Worm (Caenorhabditis elegans) whole organism, L2 larva: Measurements from ENCODE around the gene F28C6.10.

Source experiments
- C34F6.9 ChIP-seq: fragments of 150-350 bp; optimal IDR thresholded peaks from 2 replicates; lab custom pipeline; 2014; ENCODE audit warnings: missing biosample characterization, missing genetic modification characterization
- F13H6.1 ChIP-seq: sonication (generic microtip); optimal IDR thresholded peaks from 2 replicates; lab custom pipeline; 2016; ENCODE audit warnings: missing genetic modification characterization, missing compliant biosample characterization
- R02D3.7 ChIP-seq: fragments of 150-350 bp; optimal IDR thresholded peaks from 2 replicates; lab custom pipeline; 2014; ENCODE audit warnings: missing biosample characterization, missing genetic modification characterization
- Y55F3AM.14 ChIP-seq: fragments of 200-800 bp; sonication (Bioruptor generic); optimal IDR thresholded peaks from 2 replicates; lab custom pipeline; 2018; ENCODE audit warnings: mild to moderate bottlenecking, missing genetic modification characterization, missing compliant biosample characterization
- ZK546.5 ChIP-seq: sonication (generic microtip); optimal IDR thresholded peaks from 2 replicates; lab custom pipeline; 2017; ENCODE audit warnings: missing biosample characterization, missing genetic modification characterization
- alr-1 ChIP-seq: fragments of 150-350 bp; optimal IDR thresholded peaks from 2 replicates; lab custom pipeline; 2014; ENCODE audit warnings: missing biosample characterization, missing genetic modification characterization
- aly-2 ChIP-seq: fragments of 150-350 bp; optimal IDR thresholded peaks from 2 replicates; lab custom pipeline; 2014; ENCODE audit warnings: missing biosample characterization, missing genetic modification characterization
- ama-1 ChIP-seq: fragments of 150-350 bp; optimal IDR thresholded peaks from 2 replicates; lab custom pipeline; 2018; ENCODE audit warnings: inconsistent platforms
- blmp-1 ChIP-seq: sonication (generic microtip); optimal IDR thresholded peaks from 2 replicates; lab custom pipeline; 2017; ENCODE audit warnings: missing genetic modification characterization, mild to moderate bottlenecking, missing compliant biosample characterization, antibody characterized with exemption, moderate library complexity; ENCODE audit not compliant: insufficient read depth
- ceh-16 ChIP-seq: fragments of 150-350 bp; optimal IDR thresholded peaks from 2 replicates; lab custom pipeline; 2014; ENCODE audit warnings: missing biosample characterization, missing genetic modification characterization
- ceh-82 ChIP-seq: fragments of 150-350 bp; optimal IDR thresholded peaks from 2 replicates; lab custom pipeline; 2014; ENCODE audit warnings: missing biosample characterization, missing genetic modification characterization
- crh-2 ChIP-seq: sonication (generic microtip); optimal IDR thresholded peaks from 2 replicates; lab custom pipeline; 2017; ENCODE audit warnings: missing biosample characterization, missing genetic modification characterization
- dmd-4 ChIP-seq: sonication (generic microtip); optimal IDR thresholded peaks from 2 replicates; lab custom pipeline; 2017; ENCODE audit warnings: missing biosample characterization, missing genetic modification characterization
- egl-27 ChIP-seq: sonication (generic microtip); optimal IDR thresholded peaks from 3 replicates; lab custom pipeline; 2017; ENCODE audit warnings: missing biosample characterization, missing genetic modification reagents, missing genetic modification characterization
- elt-1 ChIP-seq: fragments of 150-350 bp; optimal IDR thresholded peaks from 2 replicates; lab custom pipeline; 2014; ENCODE audit warnings: missing biosample characterization, missing genetic modification characterization
- elt-3 ChIP-seq: sonication (generic microtip); optimal IDR thresholded peaks from 2 replicates; lab custom pipeline; 2017; ENCODE audit warnings: missing biosample characterization, missing genetic modification characterization
- fos-1 ChIP-seq: fragments of 150-350 bp; optimal IDR thresholded peaks from 2 replicates; lab custom pipeline; 2014; ENCODE audit warnings: missing biosample characterization, missing genetic modification characterization
- gmeb-1 ChIP-seq: fragments of 150-350 bp; optimal IDR thresholded peaks from 2 replicates; lab custom pipeline; 2014; ENCODE audit warnings: missing biosample characterization, missing genetic modification characterization
- lin-11 ChIP-seq: fragments of 150-350 bp; sonication (generic microtip); optimal IDR thresholded peaks from 2 replicates; lab custom pipeline; 2014; ENCODE audit warnings: missing biosample characterization, missing genetic modification characterization, inconsistent platforms, mixed read lengths
- lin-13 ChIP-seq: fragments of 150-350 bp; optimal IDR thresholded peaks from 2 replicates; lab custom pipeline; 2014; ENCODE audit warnings: missing biosample characterization, missing genetic modification reagents, missing genetic modification characterization
- lin-39 ChIP-seq: fragments of 150-350 bp; optimal IDR thresholded peaks from 2 replicates; lab custom pipeline; 2014; ENCODE audit warnings: missing biosample characterization, missing genetic modification reagents, missing genetic modification characterization
- lsy-2 ChIP-seq, 2 experiments: fragments of 150-350 bp in 1 of 2; sonication (generic microtip) in 1 of 2; optimal IDR thresholded peaks; 2 replicates each; lab custom pipeline; 2014 to 2017; ENCODE audit warnings: missing biosample characterization in 2 of 2, missing genetic modification characterization in 2 of 2
- mab-5 ChIP-seq: fragments of 150-350 bp; optimal IDR thresholded peaks from 2 replicates; lab custom pipeline; 2014; ENCODE audit warnings: missing biosample characterization, missing genetic modification characterization
- mbf-1 ChIP-seq: sonication (generic microtip); optimal IDR thresholded peaks from 2 replicates; lab custom pipeline; 2017; ENCODE audit warnings: missing biosample characterization, missing genetic modification characterization
- mdl-1 ChIP-seq, 2 experiments: fragments of 150-350 bp in 1 of 2; sonication (generic microtip) in 1 of 2; optimal IDR thresholded peaks; 2 replicates each; lab custom pipeline; 2017; ENCODE audit warnings: missing biosample characterization in 2 of 2, missing genetic modification characterization in 2 of 2
- nhr-10 ChIP-seq: sonication (generic microtip); optimal IDR thresholded peaks from 2 replicates; lab custom pipeline; 2017; ENCODE audit warnings: missing biosample characterization, missing genetic modification characterization
- nhr-11 ChIP-seq: fragments of 150-350 bp; optimal IDR thresholded peaks from 2 replicates; lab custom pipeline; 2014; ENCODE audit warnings: missing biosample characterization, missing genetic modification characterization
- nhr-12 ChIP-seq: fragments of 150-350 bp; optimal IDR thresholded peaks from 2 replicates; lab custom pipeline; 2014; ENCODE audit warnings: missing biosample characterization, missing genetic modification characterization
- nhr-129 ChIP-seq: fragments of 150-350 bp; optimal IDR thresholded peaks from 2 replicates; lab custom pipeline; 2014; ENCODE audit warnings: missing biosample characterization, missing genetic modification characterization
- nhr-21 ChIP-seq: fragments of 150-350 bp; optimal IDR thresholded peaks from 2 replicates; lab custom pipeline; 2014; ENCODE audit warnings: missing biosample characterization, missing genetic modification characterization
- nhr-23 ChIP-seq: fragments of 150-350 bp; optimal IDR thresholded peaks from 2 replicates; lab custom pipeline; 2014; ENCODE audit warnings: missing biosample characterization, missing genetic modification reagents, missing genetic modification characterization
- nhr-237 ChIP-seq: fragments of 150-350 bp; optimal IDR thresholded peaks from 2 replicates; lab custom pipeline; 2014; ENCODE audit warnings: missing biosample characterization, missing genetic modification characterization
- nhr-25 ChIP-seq: fragments of 150-350 bp; sonication (generic microtip); optimal IDR thresholded peaks from 3 replicates; lab custom pipeline; 2014; ENCODE audit warnings: missing biosample characterization, missing genetic modification characterization
- nhr-6 ChIP-seq: fragments of 150-350 bp; optimal IDR thresholded peaks from 2 replicates; lab custom pipeline; 2014; ENCODE audit warnings: missing biosample characterization, missing genetic modification characterization
- nhr-77 ChIP-seq: fragments of 150-350 bp; optimal IDR thresholded peaks from 2 replicates; lab custom pipeline; 2014; ENCODE audit warnings: missing biosample characterization, missing genetic modification characterization
- peb-1 ChIP-seq: fragments of 150-350 bp; optimal IDR thresholded peaks from 2 replicates; lab custom pipeline; 2014; ENCODE audit warnings: missing biosample characterization, missing genetic modification characterization
- sem-4 ChIP-seq: fragments of 150-350 bp; optimal IDR thresholded peaks from 2 replicates; lab custom pipeline; 2014; ENCODE audit warnings: missing biosample characterization, missing genetic modification reagents, missing genetic modification characterization
- skn-1 ChIP-seq: sonication (generic microtip); optimal IDR thresholded peaks from 2 replicates; lab custom pipeline; 2017; ENCODE audit warnings: missing biosample characterization, missing genetic modification characterization
- sma-3 ChIP-seq: sonication (generic microtip); optimal IDR thresholded peaks from 2 replicates; lab custom pipeline; 2016; ENCODE audit warnings: missing genetic modification reagents, missing genetic modification characterization, missing compliant biosample characterization
- sma-9 ChIP-seq, 2 experiments: fragments of 150-350 bp in 1 of 2; sonication (generic microtip) in 1 of 2; optimal IDR thresholded peaks; 2 replicates each; lab custom pipeline; 2014 to 2016; ENCODE audit warnings: missing genetic modification characterization in 2 of 2, mild to moderate bottlenecking in 1 of 2, missing biosample characterization in 1 of 2, missing compliant biosample characterization in 1 of 2, missing genetic modification reagents in 1 of 2, moderate library complexity in 1 of 2
- snpc-4 ChIP-seq: fragments of 150-350 bp; optimal IDR thresholded peaks from 2 replicates; lab custom pipeline; 2014; ENCODE audit warnings: missing biosample characterization, missing genetic modification characterization
- unc-39 ChIP-seq: fragments of 150-350 bp; optimal IDR thresholded peaks from 2 replicates; lab custom pipeline; 2014; ENCODE audit warnings: missing biosample characterization, missing genetic modification characterization
- unc-55 ChIP-seq: fragments of 150-350 bp; sonication (generic microtip); optimal IDR thresholded peaks from 3 replicates; lab custom pipeline; 2014; ENCODE audit warnings: missing biosample characterization, missing genetic modification reagents, missing genetic modification characterization
- unc-62 ChIP-seq: fragments of 150-350 bp; optimal IDR thresholded peaks from 2 replicates; lab custom pipeline; 2014; ENCODE audit warnings: missing biosample characterization, missing genetic modification reagents, missing genetic modification characterization
- zag-1 ChIP-seq: fragments of 150-350 bp; optimal IDR thresholded peaks from 2 replicates; lab custom pipeline; 2014; ENCODE audit warnings: missing biosample characterization, missing genetic modification characterization
- ztf-1 ChIP-seq: fragments of 200-800 bp; sonication (Bioruptor generic); conservative IDR thresholded peaks from 2 replicates; pipeline ENCODE4 v1.3.6; 2022; ENCODE audit warnings: missing genetic modification characterization, missing compliant biosample characterization
- ztf-11 ChIP-seq: sonication (generic microtip); optimal IDR thresholded peaks from 2 replicates; lab custom pipeline; 2017; ENCODE audit warnings: missing biosample characterization, missing genetic modification characterization
- ztf-4 ChIP-seq: fragments of 150-350 bp; optimal IDR thresholded peaks from 2 replicates; lab custom pipeline; 2014; ENCODE audit warnings: missing biosample characterization, missing genetic modification characterization

The F28C6.10 gene

ce11 chrII:8607662-8608061 lies at the start of gene F28C6.10:
Gene F28C6.10 (plus strand): TSS chrII:8607962.
- no peak for TF ChIP-seq crh-2 (tag; lab: Kevin White, UChicago)
- no peak for TF ChIP-seq gmeb-1
- no peak for TF ChIP-seq nhr-12 (tag; lab: Kevin White, UChicago)

ce11 chrII:8559188-8559587 lies 48.6 kb upstream of the F28C6.10 start:
- TF ChIP-seq lsy-2 (tag; optimal IDR thresholded peaks at IDR 0.05; lab: Kevin White, UChicago) (peak in 1 of 2 experiments; percentile 41), crh-2 (tag; lab: Kevin White, UChicago) (no peak)
- TF ChIP-seq, all 48 proteins: peak for 1

ce11 chrII:8561227-8561626 lies 46.5 kb upstream of the F28C6.10 start, which contains the start of gene iff-2:
Gene iff-2 (minus strand): TSS chrII:8561367.
- TF ChIP-seq blmp-1 (tag; lab: Kevin White, UChicago) (peak; percentile 97), ztf-1 (GFP tag; lab: Robert Waterston, UW) (no peak), elt-1 (no peak), nhr-129 (peak; percentile 99), zag-1 (tag; lab: Kevin White, UChicago) (peak; percentile 99), C34F6.9 (tag; lab: Kevin White, UChicago) (peak; percentile 100), peb-1 (tag; lab: Kevin White, UChicago) (peak; percentile 61), ztf-11 (tag; lab: Kevin White, UChicago) (peak; percentile 37), mab-5 (tag; lab: Kevin White, UChicago) (peak; percentile 97), sma-3 (GFP tag; lab: Kevin White, UChicago) (peak; percentile 100), nhr-11 (tag; lab: Kevin White, UChicago) (peak; percentile 22), mdl-1 (tag; optimal IDR thresholded peaks at IDR 0.05; lab: Kevin White, UChicago) (peak; percentile 93 to 99), unc-39 (tag; lab: Kevin White, UChicago) (peak; percentile 88), nhr-21 (peak; percentile 99), nhr-6 (tag; lab: Kevin White, UChicago) (peak; percentile 99), unc-62 (GFP tag; lab: Kevin White, UChicago) (peak; percentile 92), nhr-237 (peak; percentile 77), ztf-4 (tag; lab: Kevin White, UChicago) (peak; percentile 99), mbf-1 (tag; lab: Kevin White, UChicago) (no peak), egl-27 (tag; lab: Kevin White, UChicago) (peak; percentile 98), elt-3 (no peak), nhr-10 (peak; percentile 92), sem-4 (tag; lab: Kevin White, UChicago) (peak; percentile 99), skn-1 (tag; lab: Kevin White, UChicago) (peak; percentile 94), nhr-25 (tag; lab: Kevin White, UChicago) (peak; percentile 99), fos-1 (tag; lab: Kevin White, UChicago) (peak; percentile 99), gmeb-1 (peak; percentile 98), R02D3.7 (tag; lab: Kevin White, UChicago) (peak; percentile 68), ceh-82 (tag; lab: Kevin White, UChicago) (peak; percentile 92), ZK546.5 (peak; percentile 93), lsy-2 (tag; optimal IDR thresholded peaks at IDR 0.05; lab: Kevin White, UChicago) (peak; percentile 94 to 98), alr-1 (tag; lab: Kevin White, UChicago) (no peak), ama-1 (lab: Kevin White, UChicago) (peak; percentile 89), F13H6.1 (tag; lab: Kevin White, UChicago) (peak; percentile 99), crh-2 (tag; lab: Kevin White, UChicago) (peak; percentile 100), snpc-4 (tag; lab: Kevin White, UChicago) (peak; percentile 93), sma-9 (GFP tag; optimal IDR thresholded peaks at IDR 0.05; lab: Kevin White, UChicago) (peak; percentile 99), sma-9 (tag; optimal IDR thresholded peaks at IDR 0.05; lab: Kevin White, UChicago) (no peak), lin-13 (GFP tag; lab: Kevin White, UChicago) (peak; percentile 99), nhr-23 (tag; lab: Kevin White, UChicago) (no peak), ceh-16 (tag; lab: Kevin White, UChicago) (peak; percentile 99), nhr-77 (tag; lab: Kevin White, UChicago) (peak; percentile 89), dmd-4 (tag; lab: Kevin White, UChicago) (no peak), Y55F3AM.14 (peak; percentile 96), unc-55 (peak; percentile 100), aly-2 (tag; lab: Kevin White, UChicago) (no peak), lin-11 (tag; lab: Kevin White, UChicago) (peak; percentile 100), nhr-12 (tag; lab: Kevin White, UChicago) (peak; percentile 65), lin-39 (tag; lab: Kevin White, UChicago) (no peak)
